Worm (Caenorhabditis elegans): Measurements from ENCODE around the gene Y36E3A.2.

ce11 chrV:15431322-15432052, 5.6 kb downstream of the Y36E3A.2 start:
- no peak for TF ChIP-seq zag-1 (tag; optimal IDR thresholded peaks at IDR 0.05)
- TF ChIP-seq lin-11 (tag; optimal IDR thresholded peaks at IDR 0.05) = no peak
- TF ChIP-seq ZK546.5 (tag; optimal IDR thresholded peaks at IDR 0.05) = no peak

All from whole organism, L2 larva.